Fruit fly (Drosophila melanogaster): Measurements from ENCODE around the gene mRpS7.

- peak; percentile 72 for TF ChIP-seq Met (GFP tag; optimal IDR thresholded peaks at IDR 0.05)
- no peak for TF ChIP-seq CG32006 (GFP tag; optimal IDR thresholded peaks at IDR 0.05)
- peak; percentile 56 for TF ChIP-seq CG11902 (GFP tag; optimal IDR thresholded peaks at IDR 0.05)
- TF ChIP-seq CG4318 (GFP tag; optimal IDR thresholded peaks at IDR 0.05) = peak; percentile 57
- peak; percentile 72 for TF ChIP-seq CG10631 (GFP tag; optimal IDR thresholded peaks at IDR 0.05)
- TF ChIP-seq CG16779 (tag; optimal IDR thresholded peaks at IDR 0.05) = no peak
- no peak; the same call in 1 of the 2 replicates for TF ChIP-seq CG11294 (GFP tag; IDR thresholded peaks at IDR 0.05)
- TF ChIP-seq Blimp-1 (GFP tag; optimal IDR thresholded peaks at IDR 0.05) = no peak
- TF ChIP-seq CG8632 (GFP tag; optimal IDR thresholded peaks at IDR 0.05) = peak; percentile 51
- peak; percentile 74 for TF ChIP-seq topi (GFP tag; optimal IDR thresholded peaks at IDR 0.05)
- TF ChIP-seq Hr39 (GFP tag; optimal IDR thresholded peaks at IDR 0.05) = peak; percentile 71
These were observed at the start of gene mRpS7, which contains the start of gene Cdk1 for dm6 chr2L:10386208-10386805.

All from whole organism, prepupa.